Fruit fly (Drosophila melanogaster): ENCODE measurements around the gene noc.

DNA sequence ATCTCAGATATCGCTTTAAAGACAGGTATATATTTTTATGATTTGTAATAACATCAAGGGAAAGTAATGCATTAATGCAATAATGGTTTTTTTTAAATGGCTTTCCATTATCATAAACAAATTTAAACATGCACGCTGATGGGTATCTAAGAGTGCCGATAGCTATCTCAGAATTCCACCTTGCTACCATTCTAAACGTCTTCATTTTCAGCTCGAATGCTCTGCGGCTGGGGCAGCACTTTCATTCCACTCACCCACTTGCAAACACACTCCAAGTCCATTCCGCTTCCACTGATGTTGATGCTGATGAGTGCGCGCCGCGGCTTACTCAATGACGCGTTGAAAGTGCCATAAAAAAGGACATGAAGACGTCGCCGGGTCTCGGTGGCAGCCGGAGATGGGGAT is 6.8 kb upstream of the noc start:
- TF ChIP-seq D1 (tag; optimal IDR thresholded peaks at IDR 0.05) (no peak), EcR (GFP tag; optimal IDR thresholded peaks at IDR 0.05) (no peak), CG32121 (GFP tag; IDR thresholded peaks at IDR 0.05) (no peak), CG17806 (tag; optimal IDR thresholded peaks at IDR 0.05) (no peak), Snoo (tag; optimal IDR thresholded peaks at IDR 0.05) (no peak), CG10348 (GFP tag; IDR thresholded peaks at IDR 0.05) (no peak), CG12605 (GFP tag; IDR thresholded peaks at IDR 0.05) (no peak), CG9948 (tag; optimal IDR thresholded peaks at IDR 0.05) (no peak), CG15710 (tag; optimal IDR thresholded peaks at IDR 0.05) (no peak), Pif1B (GFP tag; optimal IDR thresholded peaks at IDR 0.05) (no peak), Pif1A (GFP tag; optimal IDR thresholded peaks at IDR 0.05) (no peak), CG8301 (tag; optimal IDR thresholded peaks at IDR 0.05) (no peak)

Measured in whole organism, pupa.